Worm (Caenorhabditis elegans) whole organism, L4 larva: ENCODE results near the gene D2023.4.

Source experiments
- D1046.2 ChIP-seq: fragments of 200-800 bp; sonication (Bioruptor generic); IDR thresholded peaks from 2 replicates; pipeline ENCODE4 v1.3.6; 2022; ENCODE audit warnings: missing genetic modification characterization, missing compliant biosample characterization
- F44E2.7 ChIP-seq: fragments of 200-800 bp; sonication (Bioruptor generic); IDR thresholded peaks from 2 replicates; pipeline ENCODE4 v2.1.2; 2022; ENCODE audit warnings: missing genetic modification characterization, missing compliant biosample characterization
- F49E8.2 ChIP-seq: sonication (generic microtip); optimal IDR thresholded peaks from 2 replicates; lab custom pipeline; 2016; ENCODE audit warnings: missing compliant biosample characterization, mild to moderate bottlenecking, missing genetic modification characterization, borderline replicate concordance
- aha-1 ChIP-seq: fragments of 150-350 bp; peaks from one replicate; lab custom pipeline; 2014; ENCODE audit warnings: missing biosample characterization, missing genetic modification characterization
- ceh-82 ChIP-seq: sonication (generic microtip); optimal IDR thresholded peaks from 2 replicates; lab custom pipeline; 2017; ENCODE audit warnings: missing biosample characterization, missing genetic modification characterization
- ctbp-1 ChIP-seq: fragments of 200-800 bp; sonication (Bioruptor generic); IDR thresholded peaks from 2 replicates; pipeline ENCODE4 v1.3.6; 2022; ENCODE audit warnings: missing genetic modification reagents, missing genetic modification characterization, missing compliant biosample characterization
- nhr-237 ChIP-seq: sonication (generic microtip); optimal IDR thresholded peaks from 2 replicates; lab custom pipeline; 2017; ENCODE audit warnings: missing biosample characterization, missing genetic modification characterization
- pqm-1 ChIP-seq: sonication (generic microtip); optimal IDR thresholded peaks from 2 replicates; lab custom pipeline; 2017; ENCODE audit warnings: missing biosample characterization, missing genetic modification characterization
- spr-3 ChIP-seq: fragments of 200-800 bp; sonication (Bioruptor generic); optimal IDR thresholded peaks from 2 replicates; lab custom pipeline; 2018; ENCODE audit warnings: mild to moderate bottlenecking, missing genetic modification characterization, missing compliant biosample characterization
- unc-39 ChIP-seq: sonication (generic microtip); optimal IDR thresholded peaks from 2 replicates; lab custom pipeline; 2017; ENCODE audit warnings: missing biosample characterization, missing genetic modification characterization

DNA sequence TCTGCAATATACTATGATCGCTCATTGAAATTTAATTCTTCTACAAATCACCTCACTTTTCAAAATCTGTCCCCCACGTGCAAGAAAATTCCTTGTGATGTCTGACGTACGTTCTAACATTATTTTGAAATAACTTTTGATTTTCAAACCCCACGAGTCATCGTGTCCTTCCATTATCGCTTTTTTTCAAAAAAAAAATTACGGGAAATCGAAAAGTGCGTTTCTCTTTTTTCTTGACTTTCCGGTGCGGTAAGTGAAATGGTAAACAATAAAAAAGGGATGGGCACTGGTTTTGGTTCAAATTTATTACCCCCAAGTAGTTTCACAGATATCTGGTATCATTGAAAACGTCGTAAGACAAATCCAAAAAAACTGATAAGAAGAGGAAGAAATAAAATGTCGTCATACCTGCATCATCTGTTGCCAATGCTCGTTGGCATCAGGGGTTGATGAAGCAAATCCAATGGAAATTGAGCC is 22.0 kb downstream of the D2023.4 start:
- TF ChIP-seq D1046.2 (GFP tag; lab: Robert Waterston, UW) (no peak), F49E8.2 (tag; lab: Kevin White, UChicago) (no peak), nhr-237 (tag; lab: Kevin White, UChicago) (no peak), aha-1 (tag; lab: Kevin White, UChicago) (no peak), unc-39 (tag; lab: Kevin White, UChicago) (no peak), ceh-82 (tag; lab: Kevin White, UChicago) (no peak), spr-3 (GFP tag; lab: Kevin White, UChicago) (no peak), ctbp-1 (no peak), F44E2.7 (GFP tag; lab: Robert Waterston, UW) (no peak), pqm-1 (tag; lab: Kevin White, UChicago) (no peak)
